Worm (Caenorhabditis elegans) whole organism, L4 larva: Measurements from ENCODE around the gene K07C11.10.
A peak's percentile ranks its signal among the peaks of the same experiment; 100 is the strongest.

Experiments
- F10B5.3 ChIP-seq: sonication (generic microtip); optimal IDR thresholded peaks from 2 replicates; lab custom pipeline; 2016; ENCODE audit warnings: mild to moderate bottlenecking, missing genetic modification characterization, missing compliant biosample characterization
- F26F4.8 ChIP-seq: fragments of 200-800 bp; sonication (Bioruptor generic); conservative IDR thresholded peaks from 2 replicates; pipeline ENCODE4 v1.3.6; 2022; ENCODE audit warnings: missing genetic modification characterization, missing compliant biosample characterization
- F44E2.7 ChIP-seq: fragments of 200-800 bp; sonication (Bioruptor generic); IDR thresholded peaks from 2 replicates; pipeline ENCODE4 v2.1.2; 2022; ENCODE audit warnings: missing genetic modification characterization, missing compliant biosample characterization
- F49E8.2 ChIP-seq: sonication (generic microtip); optimal IDR thresholded peaks from 2 replicates; lab custom pipeline; 2016; ENCODE audit warnings: missing compliant biosample characterization, mild to moderate bottlenecking, missing genetic modification characterization, borderline replicate concordance
- R02D3.7 ChIP-seq: fragments of 150-350 bp; sonication (generic microtip); optimal IDR thresholded peaks from 3 replicates; lab custom pipeline; 2014; ENCODE audit warnings: missing biosample characterization, missing genetic modification characterization
- T20F7.1 ChIP-seq: fragments of 200-800 bp; sonication (Bioruptor generic); optimal IDR thresholded peaks from 2 replicates; lab custom pipeline; 2018; ENCODE audit warnings: mild to moderate bottlenecking, missing genetic modification characterization, missing compliant biosample characterization
- Y48G9A.11 ChIP-seq: fragments of 200-800 bp; sonication (Bioruptor generic); IDR thresholded peaks from 2 replicates; pipeline ENCODE4 v1.3.6; 2022; ENCODE audit warnings: missing genetic modification reagents, missing genetic modification characterization, missing compliant biosample characterization
- Y5F2A.4 ChIP-seq: fragments of 200-800 bp; sonication (Bioruptor generic); optimal IDR thresholded peaks from 2 replicates; lab custom pipeline; 2018; ENCODE audit warnings: mild to moderate bottlenecking, missing genetic modification characterization, missing compliant biosample characterization
- Y75B8A.6 ChIP-seq: fragments of 200-800 bp; sonication (Bioruptor generic); IDR thresholded peaks from 2 replicates; pipeline ENCODE4 v1.3.6; 2022; ENCODE audit warnings: missing genetic modification reagents, missing genetic modification characterization, missing compliant biosample characterization
- arid-1 ChIP-seq: fragments of 200-800 bp; sonication (Bioruptor generic); conservative IDR thresholded peaks from 2 replicates; pipeline ENCODE4 v1.3.6; 2022; ENCODE audit warnings: missing genetic modification reagents, missing genetic modification characterization, missing compliant biosample characterization
- attf-4 ChIP-seq: sonication (generic microtip); optimal IDR thresholded peaks from 3 replicates; lab custom pipeline; 2017; ENCODE audit warnings: missing biosample characterization, missing genetic modification characterization
- ceh-28 ChIP-seq: fragments of 150-350 bp; optimal IDR thresholded peaks from 2 replicates; lab custom pipeline; 2014; ENCODE audit warnings: missing biosample characterization, missing genetic modification reagents, missing genetic modification characterization
- ceh-32 ChIP-seq: sonication (generic microtip); optimal IDR thresholded peaks from 2 replicates; lab custom pipeline; 2016; ENCODE audit warnings: mild to moderate bottlenecking, missing genetic modification characterization, missing compliant biosample characterization; ENCODE audit not compliant: poor library complexity
- ceh-82 ChIP-seq: sonication (generic microtip); optimal IDR thresholded peaks from 2 replicates; lab custom pipeline; 2017; ENCODE audit warnings: missing biosample characterization, missing genetic modification characterization
- ces-1 ChIP-seq: fragments of 150-350 bp; sonication (generic microtip); optimal IDR thresholded peaks from 4 replicates; lab custom pipeline; 2014; ENCODE audit warnings: missing biosample characterization, missing genetic modification reagents, missing genetic modification characterization
- daf-12 ChIP-seq: fragments of 150-350 bp; optimal IDR thresholded peaks from 2 replicates; lab custom pipeline; 2014; ENCODE audit warnings: missing biosample characterization, missing genetic modification reagents, missing genetic modification characterization
- daf-16 ChIP-seq, 3 experiments: sonication (generic microtip); optimal IDR thresholded peaks; 2 replicates each; lab custom pipeline; 2016 to 2017; ENCODE audit warnings: missing genetic modification characterization in 3 of 3, missing genetic modification reagents in 3 of 3, mild to moderate bottlenecking in 2 of 3, missing compliant biosample characterization in 2 of 3, missing biosample characterization in 1 of 3, moderate library complexity in 1 of 3
- daf-8 ChIP-seq: fragments of 200-800 bp; sonication (Bioruptor generic); IDR thresholded peaks from 2 replicates; pipeline ENCODE4 v1.3.6; 2022; ENCODE audit warnings: missing genetic modification characterization, missing compliant biosample characterization
- dmd-9 ChIP-seq: fragments of 200-800 bp; sonication (Bioruptor generic); IDR thresholded peaks from 2 replicates; pipeline ENCODE4 v1.3.6; 2022; ENCODE audit warnings: missing genetic modification reagents, missing genetic modification characterization, missing compliant biosample characterization
- dve-1 ChIP-seq: sonication (generic microtip); optimal IDR thresholded peaks from 2 replicates; lab custom pipeline; 2017; ENCODE audit warnings: antibody characterized with exemption, mild to moderate bottlenecking, missing genetic modification characterization, missing compliant biosample characterization; ENCODE audit not compliant: insufficient read depth
- hlh-11 ChIP-seq: fragments of 200-800 bp; sonication (Bioruptor generic); optimal IDR thresholded peaks from 2 replicates; lab custom pipeline; 2018; ENCODE audit warnings: mild to moderate bottlenecking, missing genetic modification characterization, missing compliant biosample characterization
- hlh-30 ChIP-seq: sonication (generic microtip); optimal IDR thresholded peaks from 2 replicates; lab custom pipeline; 2017; ENCODE audit warnings: antibody characterized with exemption, mild to moderate bottlenecking, missing genetic modification characterization, missing compliant biosample characterization; ENCODE audit not compliant: insufficient read depth
- lim-7 ChIP-seq: fragments of 200-800 bp; sonication (Bioruptor generic); IDR thresholded peaks from 2 replicates; pipeline ENCODE4 v1.3.6; 2022; ENCODE audit warnings: missing genetic modification characterization, missing compliant biosample characterization
- lin-1 ChIP-seq: fragments of 200-800 bp; sonication (Bioruptor generic); IDR thresholded peaks from 2 replicates; pipeline ENCODE4 v1.3.6; 2022; ENCODE audit warnings: missing genetic modification reagents, missing genetic modification characterization, missing compliant biosample characterization
- lin-39 ChIP-seq: fragments of 150-350 bp; optimal IDR thresholded peaks from 2 replicates; lab custom pipeline; 2014; ENCODE audit warnings: missing biosample characterization, missing genetic modification reagents, missing genetic modification characterization
- lir-3 ChIP-seq: sonication (generic microtip); optimal IDR thresholded peaks from 2 replicates; lab custom pipeline; 2016; ENCODE audit warnings: mild to moderate bottlenecking, missing genetic modification characterization, missing compliant biosample characterization
- madf-9 ChIP-seq: fragments of 200-800 bp; sonication (Bioruptor generic); conservative IDR thresholded peaks from 2 replicates; pipeline ENCODE4 v1.3.6; 2022; ENCODE audit warnings: missing genetic modification reagents, missing genetic modification characterization, missing compliant biosample characterization
- mdt-29 ChIP-seq: fragments of 200-800 bp; sonication (Bioruptor generic); IDR thresholded peaks from 2 replicates; pipeline ENCODE4 v1.3.6; 2022; ENCODE audit warnings: missing genetic modification reagents, missing genetic modification characterization, missing compliant biosample characterization
- mep-1 ChIP-seq: fragments of 150-350 bp; sonication (generic microtip); optimal IDR thresholded peaks from 3 replicates; lab custom pipeline; 2014; ENCODE audit warnings: missing biosample characterization, missing genetic modification characterization
- mes-2 ChIP-seq: sonication (generic microtip); optimal IDR thresholded peaks from 2 replicates; lab custom pipeline; 2016; ENCODE audit warnings: missing genotype, mild to moderate bottlenecking, missing genetic modification characterization, missing compliant biosample characterization; ENCODE audit not compliant: poor library complexity, severe bottlenecking
- mxl-2 ChIP-seq: fragments of 200-800 bp; sonication (Bioruptor generic); conservative IDR thresholded peaks from 2 replicates; pipeline ENCODE4 v1.3.6; 2022; ENCODE audit warnings: missing genetic modification reagents, missing genetic modification characterization, missing compliant biosample characterization
- mxl-3 ChIP-seq: fragments of 200-800 bp; sonication (Bioruptor generic); optimal IDR thresholded peaks from 2 replicates; lab custom pipeline; 2018; ENCODE audit warnings: mild to moderate bottlenecking, missing genetic modification characterization, missing compliant biosample characterization
- nhr-102 ChIP-seq: sonication (generic microtip); optimal IDR thresholded peaks from 2 replicates; lab custom pipeline; 2016; ENCODE audit warnings: mild to moderate bottlenecking, missing genetic modification characterization, moderate library complexity, missing compliant biosample characterization
- nhr-237 ChIP-seq: sonication (generic microtip); optimal IDR thresholded peaks from 2 replicates; lab custom pipeline; 2017; ENCODE audit warnings: missing biosample characterization, missing genetic modification characterization
- nhr-25 ChIP-seq: sonication (generic microtip); optimal IDR thresholded peaks from 2 replicates; lab custom pipeline; 2017; ENCODE audit warnings: missing genetic modification characterization, mild to moderate bottlenecking, missing compliant biosample characterization, antibody characterized with exemption, moderate library complexity, borderline replicate concordance; ENCODE audit not compliant: insufficient read depth
- nhr-28 ChIP-seq: fragments of 150-350 bp; optimal IDR thresholded peaks from 2 replicates; lab custom pipeline; 2014; ENCODE audit warnings: missing biosample characterization, missing genetic modification characterization
- nhr-41 ChIP-seq: fragments of 200-800 bp; sonication (Bioruptor generic); IDR thresholded peaks from 2 replicates; pipeline ENCODE4 v1.3.6; 2022; ENCODE audit warnings: missing genetic modification reagents, missing genetic modification characterization, missing compliant biosample characterization
- nhr-42 ChIP-seq: fragments of 200-800 bp; sonication (Bioruptor generic); IDR thresholded peaks from 2 replicates; pipeline ENCODE4 v1.3.6; 2022; ENCODE audit warnings: missing genetic modification characterization, missing compliant biosample characterization
- nhr-48 ChIP-seq: sonication (generic microtip); optimal IDR thresholded peaks from 2 replicates; lab custom pipeline; 2016; ENCODE audit warnings: mild to moderate bottlenecking, missing genetic modification characterization, missing compliant biosample characterization
- nhr-76 ChIP-seq: fragments of 150-350 bp; optimal IDR thresholded peaks from 2 replicates; lab custom pipeline; 2014; ENCODE audit warnings: missing biosample characterization, missing genetic modification characterization
- saeg-2 ChIP-seq: fragments of 200-800 bp; sonication (Bioruptor generic); IDR thresholded peaks from 2 replicates; pipeline ENCODE4 v1.3.6; 2022; ENCODE audit warnings: missing genetic modification reagents, missing genetic modification characterization, missing compliant biosample characterization
- set-16 ChIP-seq: fragments of 200-800 bp; sonication (Bioruptor generic); IDR thresholded peaks from 2 replicates; pipeline ENCODE4 v1.3.6; 2022; ENCODE audit warnings: missing genetic modification reagents, missing genetic modification characterization, missing compliant biosample characterization
- snpc-4 ChIP-seq: fragments of 150-350 bp; optimal IDR thresholded peaks from 2 replicates; lab custom pipeline; 2014; ENCODE audit warnings: missing biosample characterization, missing genetic modification characterization
- spr-1 ChIP-seq: sonication (generic microtip); optimal IDR thresholded peaks from 2 replicates; lab custom pipeline; 2016; ENCODE audit warnings: mild to moderate bottlenecking, missing genetic modification characterization, missing compliant biosample characterization
- tag-97 ChIP-seq: fragments of 200-800 bp; sonication (Bioruptor generic); IDR thresholded peaks from 2 replicates; pipeline ENCODE4 v1.3.6; 2022; ENCODE audit warnings: missing genetic modification characterization, missing compliant biosample characterization
- zag-1 ChIP-seq: fragments of 150-350 bp; optimal IDR thresholded peaks from 2 replicates; lab custom pipeline; 2014; ENCODE audit warnings: missing biosample characterization, missing genetic modification characterization
- zip-11 ChIP-seq: fragments of 200-800 bp; sonication (Bioruptor generic); IDR thresholded peaks from 2 replicates; pipeline ENCODE4 v1.3.6; 2022; ENCODE audit warnings: missing genetic modification characterization, missing compliant biosample characterization
- zip-2 ChIP-seq: fragments of 150-350 bp; optimal IDR thresholded peaks from 2 replicates; lab custom pipeline; 2014; ENCODE audit warnings: missing biosample characterization, missing genetic modification characterization
- ztf-11 ChIP-seq: fragments of 150-350 bp; optimal IDR thresholded peaks from 2 replicates; lab custom pipeline; 2014; ENCODE audit warnings: missing biosample characterization, missing genetic modification characterization

Gene K07C11.10

DNA sequence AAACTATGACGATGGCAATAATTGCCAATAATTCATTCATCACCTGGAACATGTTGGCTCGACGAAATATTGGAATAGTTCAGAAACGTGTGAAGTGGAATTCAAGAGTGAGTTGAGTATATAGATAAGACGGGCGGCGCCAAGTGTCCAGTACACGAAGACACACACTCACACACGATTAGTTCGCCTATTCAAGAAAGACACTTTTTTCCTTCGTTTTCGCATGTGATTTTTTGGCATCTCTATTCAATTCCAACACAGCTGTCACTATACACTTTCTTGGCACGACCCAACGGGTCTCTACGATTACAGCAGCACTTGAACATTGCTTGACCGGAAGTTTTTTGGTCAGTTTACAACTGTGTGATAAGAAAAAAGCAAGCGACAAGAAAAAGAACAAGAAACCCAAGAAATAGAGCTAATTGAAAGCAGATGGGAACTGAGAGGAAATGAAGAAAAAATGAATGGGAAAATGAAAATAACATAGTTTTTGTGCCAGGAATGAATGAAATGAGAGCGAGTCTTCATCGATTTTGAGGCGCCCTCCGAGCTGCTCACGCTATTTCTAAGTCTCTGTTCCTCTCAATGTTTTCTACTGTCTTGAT, 8.9 kb downstream of the K07C11.10 start, which contains the start of gene K07C11.8 (continued):
- TF ChIP-seq nhr-41 (GFP tag; lab: Robert Waterston, UW) (no peak), F49E8.2 (no peak), zip-2 (tag; lab: Kevin White, UChicago) (no peak), dmd-9 (GFP tag; lab: Robert Waterston, UW) (no peak), lim-7 (GFP tag; lab: Robert Waterston, UW) (no peak), T20F7.1 (no peak), lin-39 (tag; lab: Kevin White, UChicago) (no peak), nhr-237 (tag; lab: Kevin White, UChicago) (no peak), Y75B8A.6 (GFP tag; lab: Robert Waterston, UW) (no peak), mep-1 (tag; lab: Kevin White, UChicago) (no peak), nhr-25 (tag; lab: Kevin White, UChicago) (no peak), saeg-2 (GFP tag; lab: Robert Waterston, UW) (no peak), daf-8 (GFP tag; lab: Robert Waterston, UW) (no peak), lin-1 (peak; percentile 14; the same call in 1 of the 2 replicates), ceh-28 (tag; lab: Kevin White, UChicago) (no peak), hlh-30 (tag; lab: Kevin White, UChicago) (peak; percentile 7), spr-1 (no peak), Y5F2A.4 (no peak), zag-1 (tag; lab: Kevin White, UChicago) (no peak), zip-11 (GFP tag; lab: Robert Waterston, UW) (no peak), F10B5.3 (tag; lab: Kevin White, UChicago) (no peak), lir-3 (tag; lab: Kevin White, UChicago) (no peak), mdt-29 (GFP tag; lab: Robert Waterston, UW) (peak; percentile 23; the same call in 1 of the 2 replicates), nhr-76 (tag; lab: Kevin White, UChicago) (no peak), ceh-32 (tag; lab: Kevin White, UChicago) (no peak), ces-1 (GFP tag; lab: Kevin White, UChicago) (no peak), ceh-82 (tag; lab: Kevin White, UChicago) (no peak), Y48G9A.11 (GFP tag; lab: Robert Waterston, UW) (no peak), mxl-2 (GFP tag; lab: Robert Waterston, UW) (no peak)

DNA sequence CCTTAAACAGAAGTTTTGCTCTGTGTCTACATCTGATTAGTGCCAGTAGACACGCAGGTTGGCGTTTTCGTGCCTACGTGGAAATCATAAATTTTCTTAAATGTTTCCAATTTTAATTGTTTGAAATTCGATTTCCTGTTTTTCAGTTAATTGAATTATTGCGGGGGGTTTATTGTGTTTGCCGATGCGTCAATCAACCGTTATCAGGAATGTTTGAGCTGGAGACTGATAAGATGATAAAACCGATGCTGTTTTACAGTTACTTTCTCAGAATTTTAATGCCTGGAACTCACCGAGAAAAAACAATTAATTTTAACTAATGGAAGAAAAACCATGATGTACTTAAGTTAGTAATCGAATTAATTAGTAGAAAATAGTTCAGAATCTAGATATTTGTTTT, 9.6 kb downstream of the K07C11.10 start:
- TF ChIP-seq daf-16 (GFP tag; optimal IDR thresholded peaks at IDR 0.05; lab: Kevin White, UChicago) (no peak), daf-16 (tag; optimal IDR thresholded peaks at IDR 0.05; lab: Kevin White, UChicago) (peak; percentile 60), nhr-48 (tag; lab: Kevin White, UChicago) (no peak), mxl-3 (no peak), snpc-4 (no peak), set-16 (GFP tag; lab: Robert Waterston, UW) (no peak), madf-9 (GFP tag; lab: Robert Waterston, UW) (no peak), nhr-28 (peak; percentile 25), ztf-11 (tag; lab: Kevin White, UChicago) (no peak), mdt-29 (GFP tag; lab: Robert Waterston, UW) (no peak), mxl-2 (GFP tag; lab: Robert Waterston, UW) (no peak), lin-1 (peak; percentile 53), R02D3.7 (tag; lab: Kevin White, UChicago) (no peak), hlh-11 (tag; lab: Kevin White, UChicago) (peak; percentile 63), nhr-102 (tag; lab: Kevin White, UChicago) (no peak), Y5F2A.4 (no peak), zag-1 (tag; lab: Kevin White, UChicago) (no peak), daf-12 (no peak), mes-2 (no peak), nhr-42 (GFP tag; lab: Robert Waterston, UW) (no peak), F26F4.8 (GFP tag; lab: Robert Waterston, UW) (no peak), dve-1 (peak; percentile 45), tag-97 (GFP tag; lab: Robert Waterston, UW) (no peak), F44E2.7 (GFP tag; lab: Robert Waterston, UW) (no peak), attf-4 (tag; lab: Kevin White, UChicago) (no peak), nhr-41 (GFP tag; lab: Robert Waterston, UW) (no peak), arid-1 (no peak)
